Fruit fly (Drosophila melanogaster) S2 (cell line): Measurements from ENCODE around the gene PolE2.

Source experiments
- CG8478 ChIP-seq: fragments of >200 bp; optimal IDR thresholded peaks from 2 replicates; lab custom pipeline; 2018
- CTCF ChIP-seq, 2 experiments: fragments of >200 bp; optimal IDR thresholded peaks; 2 replicates each; lab custom pipeline; 2018

Gene PolE2

DNA sequence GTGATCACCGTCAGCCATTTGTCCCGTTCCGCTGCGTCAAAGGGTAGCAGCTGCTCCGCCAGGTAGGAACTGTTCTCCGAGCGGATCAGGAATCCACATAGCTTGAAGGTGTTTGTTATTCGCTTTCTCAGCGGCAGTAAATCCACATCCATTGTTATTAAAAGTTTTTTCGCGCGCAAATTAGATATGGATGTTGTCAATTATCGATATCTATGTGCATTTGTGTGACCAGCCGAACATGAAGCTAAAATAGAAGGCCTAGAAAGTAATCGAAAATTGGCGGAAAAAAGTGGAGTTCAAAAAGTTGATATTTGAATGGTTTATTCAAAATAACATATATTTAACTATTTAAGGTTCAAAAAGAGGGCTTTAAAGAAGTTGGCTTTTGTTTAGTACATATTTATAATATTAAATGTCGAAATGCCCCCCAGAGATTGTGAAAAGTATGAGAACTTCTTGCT lies at the start of gene PolE2, which contains the start of gene CG5592:
PolE2 (minus strand) TSS at position 208 of the 461 bp plus-strand sequence.
CG5592 (plus strand) TSS at position 411 of the 461 bp plus-strand sequence.
- TF ChIP-seq CG8478 (lab: Kevin White, UChicago) = no peak
- TF ChIP-seq CTCF (optimal IDR thresholded peaks at IDR 0.05; lab: Kevin White, UChicago) = no peak

DNA sequence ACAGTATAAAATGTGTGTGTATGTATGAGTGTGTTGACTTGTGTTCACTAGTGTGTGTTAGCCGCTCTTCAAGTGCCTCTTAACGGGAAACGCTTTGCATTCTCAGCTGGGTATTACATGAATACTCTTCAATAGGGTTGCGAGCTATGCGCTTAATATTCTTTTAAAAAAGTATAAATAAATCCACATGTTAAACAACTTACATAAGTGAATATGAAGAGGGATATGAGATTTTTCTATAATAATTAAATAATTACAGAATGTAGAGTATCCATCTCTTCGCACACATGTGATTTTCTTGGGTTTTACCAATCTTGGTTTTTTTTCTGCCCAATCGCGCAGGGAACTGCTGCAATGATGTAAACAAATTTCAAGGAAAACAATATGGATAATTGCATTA lies 48.3 kb upstream of the PolE2 start:
- TF ChIP-seq CTCF (optimal IDR thresholded peaks at IDR 0.05; lab: Kevin White, UChicago) (no peak), CG8478 (lab: Kevin White, UChicago) (no peak)

DNA sequence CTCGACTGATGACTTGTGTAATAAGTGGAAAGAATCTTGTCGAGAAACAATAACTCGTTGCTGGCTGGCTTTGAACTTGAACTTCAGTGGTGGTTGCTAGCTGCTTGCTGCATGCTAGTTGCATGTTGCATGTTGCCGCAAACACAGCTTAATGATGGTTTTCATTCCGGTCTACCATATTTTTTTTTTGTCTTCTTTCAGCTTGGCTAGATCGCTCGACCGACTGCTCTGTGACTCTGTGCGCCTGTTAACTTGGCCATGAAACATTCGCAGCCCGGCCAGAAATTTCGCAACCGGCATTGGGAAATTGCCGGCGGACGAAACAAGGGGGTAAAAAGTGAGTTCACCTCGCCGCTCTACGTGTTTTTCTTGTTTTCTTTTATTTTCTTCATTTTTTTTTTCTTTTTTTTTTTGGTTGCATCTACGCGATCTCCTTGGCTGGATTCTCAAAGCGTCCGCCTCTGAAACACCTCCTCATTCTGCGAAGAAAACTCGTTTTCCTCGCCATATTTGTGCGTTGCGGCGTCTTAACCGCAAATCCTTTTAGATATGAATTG lies 46.2 kb upstream of the PolE2 start:
- no peak for TF ChIP-seq CG8478 (lab: Kevin White, UChicago)
- TF ChIP-seq CTCF (optimal IDR thresholded peaks at IDR 0.05; lab: Kevin White, UChicago) = no peak

DNA sequence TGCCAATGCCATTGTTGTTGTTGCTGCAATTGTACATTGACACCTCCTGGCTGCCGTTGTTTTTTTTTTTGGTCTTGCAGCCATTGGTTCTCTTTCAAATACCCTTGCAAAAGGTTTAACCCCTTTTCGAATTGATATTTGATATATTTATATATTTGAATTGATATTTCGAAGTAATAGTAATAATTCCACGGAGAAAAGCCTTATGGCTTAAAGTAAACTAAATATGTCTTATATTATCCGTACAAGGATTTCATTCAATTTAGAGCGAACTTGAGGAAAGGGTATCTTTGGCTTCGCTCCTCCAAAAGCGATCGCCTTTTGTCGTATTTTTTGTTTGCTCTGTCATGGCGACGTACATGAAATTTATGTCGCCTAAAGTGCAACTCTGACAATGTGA lies 44.3 kb upstream of the PolE2 start:
- TF ChIP-seq CTCF (optimal IDR thresholded peaks at IDR 0.05; lab: Kevin White, UChicago) (no peak), CG8478 (lab: Kevin White, UChicago) (no peak)

DNA sequence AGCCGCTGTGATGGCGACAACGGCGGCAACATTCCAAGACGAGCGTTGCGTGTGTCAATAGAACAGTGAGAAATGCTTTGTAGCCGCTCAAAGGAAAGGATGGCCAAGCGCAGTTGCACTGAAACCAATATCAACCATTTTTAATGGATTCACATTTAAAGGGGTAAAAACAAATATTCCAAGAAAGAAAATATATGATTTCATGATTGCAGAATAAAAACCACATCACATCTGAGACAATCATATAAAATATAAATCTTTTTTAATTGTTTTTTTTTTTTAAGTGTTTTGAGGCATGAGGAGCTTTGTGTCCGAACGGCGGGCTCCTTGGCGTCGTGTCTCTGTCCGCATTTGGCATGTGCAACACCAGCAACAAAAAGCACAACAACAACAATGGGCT lies 43.9 kb upstream of the PolE2 start:
- TF ChIP-seq CG8478 (lab: Kevin White, UChicago) (no peak), CTCF (optimal IDR thresholded peaks at IDR 0.05; lab: Kevin White, UChicago) (no peak)

DNA sequence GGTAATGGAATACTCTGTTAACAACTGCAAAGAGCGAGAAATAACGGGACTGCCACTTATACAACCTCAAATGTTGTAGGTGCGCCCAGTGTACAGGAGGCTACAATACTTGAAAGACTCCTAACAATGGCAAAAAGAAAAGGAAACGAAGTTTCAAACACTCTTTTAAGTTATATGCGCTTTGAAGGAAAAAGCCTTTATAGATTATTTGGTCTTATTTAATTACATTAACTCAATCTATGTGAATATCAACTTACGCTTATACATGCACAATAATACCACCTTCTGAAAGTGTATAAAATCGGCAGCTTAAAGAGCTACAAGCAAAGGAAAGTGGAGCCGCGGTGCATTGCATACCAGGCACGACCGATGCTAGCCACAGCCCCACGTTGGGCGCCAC lies 43.2 kb upstream of the PolE2 start:
- TF ChIP-seq CTCF (optimal IDR thresholded peaks at IDR 0.05; lab: Kevin White, UChicago) (no peak), CG8478 (lab: Kevin White, UChicago) (no peak)

DNA sequence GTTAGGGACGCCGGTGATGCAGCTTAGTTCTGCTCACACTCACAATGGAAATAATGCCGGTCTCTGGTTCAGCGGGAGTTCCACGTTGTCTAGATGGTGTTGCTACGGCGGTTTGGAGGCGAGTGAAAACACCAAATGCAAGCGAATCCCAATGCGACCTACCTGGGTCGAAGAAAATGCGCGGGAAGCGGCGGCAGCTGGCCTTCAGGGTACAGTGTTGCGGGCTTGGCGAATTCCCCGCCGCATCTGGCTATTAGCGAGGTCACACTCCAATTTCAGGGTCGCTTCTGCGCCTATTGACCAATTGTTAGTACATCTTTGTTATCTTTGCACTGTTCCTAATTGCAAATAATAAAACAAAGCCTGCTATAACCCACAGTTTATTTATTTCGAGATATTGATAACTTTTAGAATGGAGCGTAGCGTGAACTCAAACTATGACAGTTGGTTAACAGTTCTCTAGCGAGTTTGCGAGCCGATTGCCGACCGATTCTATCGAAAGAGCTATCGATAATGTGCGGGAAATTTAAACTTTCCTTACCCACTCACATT lies 35.2 kb upstream of the PolE2 start, which contains the start of gene Rcc1:
Rcc1 (minus strand) TSS at position 411 of the 552 bp plus-strand sequence.
- TF ChIP-seq CTCF (optimal IDR thresholded peaks at IDR 0.05; lab: Kevin White, UChicago) (peak; percentile 38 to 39), CG8478 (lab: Kevin White, UChicago) (no peak)

DNA sequence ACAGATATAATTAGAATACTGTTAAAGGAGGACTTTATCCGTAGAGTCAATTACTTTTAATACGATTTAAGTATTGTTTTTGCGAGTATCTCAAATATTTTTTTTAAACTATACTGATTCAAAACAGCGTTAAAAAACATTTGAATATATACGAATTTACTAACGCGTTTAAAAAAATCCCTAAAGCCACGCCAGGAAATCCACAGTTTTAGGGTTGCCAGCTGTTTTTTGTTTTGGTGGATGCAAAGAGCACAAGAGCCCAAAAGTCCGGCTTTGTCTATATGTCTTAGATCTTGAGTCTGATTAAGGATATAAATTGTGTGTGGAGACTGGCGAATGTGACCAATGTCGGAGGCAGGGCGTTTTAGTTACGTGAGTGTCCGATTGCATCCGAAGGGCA lies 30.3 kb upstream of the PolE2 start:
- no peak for TF ChIP-seq CTCF (optimal IDR thresholded peaks at IDR 0.05; lab: Kevin White, UChicago)
- no peak for TF ChIP-seq CG8478 (lab: Kevin White, UChicago)

DNA sequence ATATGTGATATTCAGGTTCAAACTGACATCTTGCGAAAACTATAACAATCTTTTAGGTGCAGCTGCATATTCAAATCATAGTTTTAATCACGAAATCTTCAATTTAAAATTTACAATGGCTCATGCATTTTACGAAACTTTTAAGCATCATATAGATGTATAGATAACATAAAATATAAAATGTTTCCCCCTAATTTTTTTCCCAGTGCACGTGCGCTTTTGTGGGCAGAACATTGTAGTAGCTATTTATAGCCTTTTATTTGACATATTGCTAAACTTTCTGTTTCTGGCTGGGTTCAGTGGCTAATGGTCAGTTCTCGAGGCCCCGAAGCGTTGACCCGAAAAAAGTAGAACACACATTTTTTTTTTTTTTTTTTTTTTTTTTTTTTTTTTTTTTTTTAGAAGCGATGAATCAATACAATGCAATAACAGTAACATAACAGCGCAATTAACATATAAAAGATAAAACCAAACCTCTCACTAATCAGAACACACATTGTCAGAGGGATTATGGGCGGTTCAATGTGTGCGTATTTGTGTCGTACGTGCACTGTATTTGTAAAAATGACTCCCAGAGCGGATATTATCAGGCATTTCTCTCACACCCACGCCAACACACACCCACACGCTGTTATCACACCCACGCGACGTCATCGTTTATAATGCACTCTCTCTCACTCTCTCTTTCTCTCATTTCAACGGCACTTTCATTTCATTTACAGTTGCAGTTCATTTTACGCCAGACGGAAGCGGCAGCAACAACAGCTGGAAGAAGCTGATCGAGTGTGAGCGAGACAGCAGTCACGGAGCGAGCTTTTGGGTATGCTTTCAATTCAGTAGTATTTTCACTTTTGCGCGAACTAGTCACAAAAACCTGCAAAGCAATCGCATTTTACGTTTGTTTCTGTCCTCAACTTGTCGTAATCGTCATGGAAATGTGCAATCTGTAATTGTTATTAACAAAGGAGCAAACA lies 29.1 kb upstream of the PolE2 start:
- no peak for TF ChIP-seq CTCF (optimal IDR thresholded peaks at IDR 0.05; lab: Kevin White, UChicago)
- TF ChIP-seq CG8478 (lab: Kevin White, UChicago) = no peak

DNA sequence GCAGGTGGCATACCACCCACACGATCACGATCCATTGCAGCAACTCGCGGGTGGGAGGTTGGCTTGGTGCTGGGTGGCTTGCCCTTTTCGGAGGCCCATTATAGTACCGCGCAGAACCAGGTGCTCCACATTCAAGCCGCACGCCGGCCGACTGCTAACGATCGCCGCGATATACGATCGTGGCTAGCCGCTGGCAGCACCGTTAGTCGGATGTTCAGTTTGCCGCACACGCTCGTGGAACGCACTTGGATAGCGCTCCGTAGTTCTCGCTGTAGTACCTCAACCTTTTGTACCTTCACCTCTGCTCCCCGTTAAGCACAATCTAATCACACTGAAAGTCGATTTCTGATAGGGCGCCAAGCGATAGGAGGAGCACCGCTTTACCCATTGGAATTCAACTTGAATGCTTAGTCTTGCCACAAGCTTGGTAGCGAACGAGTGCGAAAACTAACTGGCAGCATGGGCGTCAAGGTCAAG lies 26.4 kb upstream of the PolE2 start, which contains the start of gene CG33523:
CG33523 (plus strand) TSS at position 217 of the 477 bp plus-strand sequence.
- TF ChIP-seq CTCF (optimal IDR thresholded peaks at IDR 0.05; lab: Kevin White, UChicago) = no peak
- TF ChIP-seq CG8478 (lab: Kevin White, UChicago) = no peak

DNA sequence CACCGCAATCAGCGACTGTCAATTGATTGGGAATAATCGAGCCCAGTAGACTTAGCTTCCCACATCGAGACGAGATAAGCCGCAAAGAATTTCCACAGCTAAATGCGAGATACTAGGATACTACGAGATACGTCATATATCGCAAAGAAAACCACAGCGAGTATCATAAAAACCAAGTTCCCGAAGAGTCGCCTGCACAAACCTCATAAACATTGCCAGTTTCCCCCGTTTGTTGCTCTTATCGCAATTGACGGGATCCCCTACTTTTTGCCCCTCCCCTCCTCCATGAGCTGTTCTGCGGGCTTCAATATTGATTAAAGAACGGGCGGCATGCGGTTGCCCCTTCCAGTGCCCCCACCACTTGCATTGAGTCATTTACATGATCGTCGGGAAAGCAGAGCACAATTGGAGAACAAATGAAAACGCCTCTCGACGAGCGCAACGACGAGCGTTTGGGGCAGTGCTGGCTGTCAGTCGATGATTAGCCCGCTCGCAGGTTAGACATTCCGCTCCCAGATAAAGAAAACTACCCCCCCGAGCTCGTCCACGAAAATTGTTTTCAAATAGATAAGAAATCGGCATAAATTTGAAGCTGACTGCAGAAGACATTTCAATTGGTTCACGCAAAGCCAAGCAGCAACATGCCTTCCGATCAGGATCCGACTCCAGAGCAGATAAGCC lies 24.9 kb upstream of the PolE2 start, which contains the start of gene CG32407:
CG32407 (plus strand) TSS at position 51 of the 681 bp plus-strand sequence.
- no peak for TF ChIP-seq CG8478 (lab: Kevin White, UChicago)
- no peak for TF ChIP-seq CTCF (optimal IDR thresholded peaks at IDR 0.05; lab: Kevin White, UChicago)

DNA sequence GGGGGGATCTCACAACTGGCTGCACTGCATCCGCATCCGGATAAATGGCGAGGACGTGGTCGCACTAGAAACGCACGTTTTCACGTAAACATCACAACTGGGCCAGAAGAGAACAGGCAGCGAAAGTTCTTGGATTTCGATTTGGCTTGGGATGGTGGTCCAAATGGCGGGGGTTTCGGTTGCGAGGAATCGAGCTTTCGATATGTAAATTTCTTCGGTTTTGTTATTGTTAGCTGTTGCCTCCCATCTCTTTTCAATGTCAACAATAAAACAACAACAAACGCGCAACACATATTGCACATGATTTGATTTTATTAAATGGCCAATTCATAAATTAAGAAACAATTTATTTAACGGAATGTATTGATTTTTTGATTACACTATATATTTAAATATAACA lies 24.0 kb upstream of the PolE2 start, which contains the start of gene PXo:
PXo (minus strand) TSS at position 101 of the 400 bp plus-strand sequence.
- TF ChIP-seq CTCF (optimal IDR thresholded peaks at IDR 0.05; lab: Kevin White, UChicago) (no peak), CG8478 (lab: Kevin White, UChicago) (no peak)

DNA sequence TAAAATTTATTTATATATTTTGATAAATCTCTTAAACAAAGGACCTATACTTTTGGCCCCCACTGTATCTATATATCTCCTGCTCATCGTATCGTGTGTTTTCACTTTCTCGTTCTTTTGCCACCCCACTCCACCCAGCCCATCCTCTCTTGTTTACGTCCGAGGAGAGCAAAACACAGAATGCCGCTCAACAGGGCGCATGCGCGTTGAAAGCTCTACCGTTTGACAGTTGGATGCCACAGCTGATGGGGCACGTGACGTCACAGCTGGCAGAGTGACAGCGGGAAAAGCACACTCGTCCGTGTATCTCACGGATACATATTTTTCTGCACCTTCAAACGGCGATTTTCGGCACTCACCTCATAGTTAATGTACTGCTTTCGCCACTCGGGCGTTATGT lies 23.5 kb upstream of the PolE2 start:
- no peak for TF ChIP-seq CTCF (optimal IDR thresholded peaks at IDR 0.05; lab: Kevin White, UChicago)
- TF ChIP-seq CG8478 (lab: Kevin White, UChicago) = no peak

DNA sequence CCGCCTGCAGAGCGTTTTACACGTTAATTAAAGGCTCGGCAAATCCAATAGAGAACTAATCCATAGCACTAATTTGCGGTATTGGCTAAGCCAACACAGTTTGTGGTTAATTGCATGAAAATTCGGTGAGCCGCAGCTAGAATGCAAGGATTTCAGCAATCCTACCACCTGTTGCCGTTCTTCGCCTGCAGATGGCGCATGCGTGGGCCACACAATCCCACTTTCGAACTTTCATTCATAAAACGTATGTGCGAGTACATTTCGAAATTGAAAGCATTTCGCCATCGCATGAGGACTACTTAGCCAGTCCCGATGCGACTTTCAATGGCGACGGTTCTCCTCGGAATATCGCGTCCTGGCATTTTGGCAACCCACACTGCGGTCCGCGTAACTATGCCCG lies 9.8 kb upstream of the PolE2 start, which contains the start of gene CG13288:
CG13288 (plus strand) TSS at position 305 of the 400 bp plus-strand sequence.
- peak; percentile 82 to 91 for TF ChIP-seq CTCF (optimal IDR thresholded peaks at IDR 0.05; lab: Kevin White, UChicago)
- no peak for TF ChIP-seq CG8478 (lab: Kevin White, UChicago)
